Fruit fly (Drosophila melanogaster) whole organism, embryonic: ENCODE measurements around the gene CG14252.

ENCODE experiments used
- ATbp ChIP-seq: fragments of 200-800 bp; sonication (Bioruptor generic); optimal IDR thresholded peaks from 2 replicates; lab custom pipeline; 2017; ENCODE audit warnings: missing biosample characterization, mild to moderate bottlenecking, missing genetic modification characterization, missing genetic modification reagents
- Ada2b ChIP-seq: fragments of 200-800 bp; sonication (Bioruptor generic); IDR thresholded peaks from 2 replicates; pipeline ENCODE4 v1.3.6; 2022; ENCODE audit warnings: missing biosample characterization, missing genetic modification characterization
- Adf1 ChIP-seq: fragments of 200-800 bp; sonication (Bioruptor generic); IDR thresholded peaks from 2 replicates; pipeline ENCODE4 v1.3.6; 2022; ENCODE audit warnings: missing biosample characterization, missing genetic modification characterization
- Blimp-1 ChIP-seq: fragments of 200-800 bp; sonication (Bioruptor generic); optimal IDR thresholded peaks from 3 replicates; lab custom pipeline; 2018; ENCODE audit warnings: missing biosample characterization, missing genetic modification characterization, mild to moderate bottlenecking, moderate library complexity, missing genetic modification reagents
- BtbVII ChIP-seq: fragments of 200-800 bp; sonication (Bioruptor generic); optimal IDR thresholded peaks from 3 replicates; lab custom pipeline; 2017; ENCODE audit warnings: missing biosample characterization, mild to moderate bottlenecking, missing genetic modification characterization
- CG11456 ChIP-seq: fragments of 200-800 bp; sonication (Bioruptor generic); IDR thresholded peaks from 3 replicates; pipeline ENCODE4 v1.3.6; 2022; ENCODE audit warnings: missing biosample characterization, missing genetic modification characterization
- CG12391 ChIP-seq: fragments of 200-800 bp; sonication (Bioruptor generic); optimal IDR thresholded peaks from 3 replicates; lab custom pipeline; 2018; ENCODE audit warnings: missing biosample characterization, mild to moderate bottlenecking, missing genetic modification characterization, moderate library complexity
- CG13775 ChIP-seq: fragments of 200-800 bp; sonication (Bioruptor generic); optimal IDR thresholded peaks from 3 replicates; lab custom pipeline; 2017; ENCODE audit warnings: missing biosample characterization, mild to moderate bottlenecking, missing genetic modification characterization
- CG14860 ChIP-seq: fragments of 200-800 bp; sonication (Bioruptor generic); IDR thresholded peaks from 3 replicates; pipeline ENCODE4 v1.3.6; 2022; ENCODE audit warnings: missing biosample characterization, missing genetic modification characterization; ENCODE audit not compliant: partially characterized antibody
- CG15601 ChIP-seq: fragments of 200-800 bp; sonication (Bioruptor generic); optimal IDR thresholded peaks from 3 replicates; lab custom pipeline; 2019; ENCODE audit warnings: missing biosample characterization, mild to moderate bottlenecking, missing genetic modification characterization, moderate library complexity
- CG17361 ChIP-seq: fragments of 200-800 bp; sonication (Bioruptor generic); IDR thresholded peaks from 3 replicates; pipeline ENCODE4 v1.3.6; 2022; ENCODE audit warnings: missing biosample characterization, missing genetic modification characterization
- CG17912 ChIP-seq: fragments of 200-800 bp; sonication (Bioruptor generic); optimal IDR thresholded peaks from 2 replicates; lab custom pipeline; 2018; ENCODE audit warnings: missing biosample characterization, mild to moderate bottlenecking, missing genetic modification characterization
- CG18619 ChIP-seq: fragments of 200-800 bp; sonication (Bioruptor generic); optimal IDR thresholded peaks from 3 replicates; lab custom pipeline; 2017; ENCODE audit warnings: missing biosample characterization, mild to moderate bottlenecking, missing genetic modification characterization
- CG32767 ChIP-seq: fragments of 200-800 bp; sonication (Bioruptor generic); IDR thresholded peaks from 2 replicates; pipeline ENCODE4 v1.3.6; 2022; ENCODE audit warnings: missing biosample characterization, missing genetic modification characterization
- CG3281 ChIP-seq: fragments of 200-800 bp; sonication (Bioruptor generic); optimal IDR thresholded peaks from 3 replicates; lab custom pipeline; 2017; ENCODE audit warnings: missing biosample characterization, mild to moderate bottlenecking, missing genetic modification characterization
- CG3407 ChIP-seq: fragments of 200-800 bp; sonication (Bioruptor generic); optimal IDR thresholded peaks from 2 replicates; lab custom pipeline; 2018; ENCODE audit warnings: missing biosample characterization, mild to moderate bottlenecking, missing genetic modification characterization
- CG34376 ChIP-seq: fragments of 200-800 bp; sonication (Bioruptor generic); optimal IDR thresholded peaks from 2 replicates; lab custom pipeline; 2018; ENCODE audit warnings: missing biosample characterization, mild to moderate bottlenecking, missing genetic modification characterization
- CG4424 ChIP-seq: fragments of 200-800 bp; sonication (Bioruptor generic); optimal IDR thresholded peaks from 3 replicates; lab custom pipeline; 2016; ENCODE audit warnings: missing biosample characterization, missing genetic modification characterization
- CG4854 ChIP-seq: fragments of 200-800 bp; sonication (Bioruptor generic); optimal IDR thresholded peaks from 2 replicates; lab custom pipeline; 2016; ENCODE audit warnings: missing biosample characterization, missing genetic modification characterization, inconsistent platforms
- CG6254 ChIP-seq: fragments of 200-800 bp; sonication (Bioruptor generic); optimal IDR thresholded peaks from 3 replicates; lab custom pipeline; 2017; ENCODE audit warnings: mild to moderate bottlenecking, missing biosample characterization, missing genetic modification reagents, missing genetic modification characterization
- CG6791 ChIP-seq: fragments of 200-800 bp; sonication (Bioruptor generic); IDR thresholded peaks from 3 replicates; pipeline ENCODE4 v1.3.6; 2022; ENCODE audit warnings: missing biosample characterization, missing genetic modification characterization; ENCODE audit not compliant: partially characterized antibody
- CG7745 ChIP-seq: fragments of 200-800 bp; sonication (Bioruptor generic); optimal IDR thresholded peaks from 2 replicates; lab custom pipeline; 2018; ENCODE audit warnings: missing biosample characterization, mild to moderate bottlenecking, missing genetic modification characterization, moderate library complexity
- CG7839 ChIP-seq: fragments of 200-800 bp; sonication (Bioruptor generic); optimal IDR thresholded peaks from 3 replicates; lab custom pipeline; 2018; ENCODE audit warnings: missing biosample characterization, mild to moderate bottlenecking, missing genetic modification characterization, moderate library complexity
- CG9727 ChIP-seq: fragments of 200-800 bp; sonication (Bioruptor generic); optimal IDR thresholded peaks from 3 replicates; lab custom pipeline; 2017; ENCODE audit warnings: missing biosample characterization, mild to moderate bottlenecking, missing genetic modification characterization
- Dad ChIP-seq: fragments of 200-800 bp; sonication (Bioruptor generic); optimal IDR thresholded peaks from 3 replicates; lab custom pipeline; 2016; ENCODE audit warnings: missing biosample characterization, missing genetic modification characterization
- Dref ChIP-seq: fragments of 200-800 bp; sonication (Bioruptor generic); IDR thresholded peaks from 2 replicates; pipeline ENCODE4 v1.3.6; 2022; ENCODE audit warnings: missing biosample characterization, missing genetic modification characterization
- ERR ChIP-seq: fragments of 200-800 bp; sonication (Bioruptor generic); optimal IDR thresholded peaks from 2 replicates; lab custom pipeline; 2016; ENCODE audit warnings: missing biosample characterization, missing genetic modification characterization
- Hmx ChIP-seq: fragments of 200-800 bp; sonication (Bioruptor generic); optimal IDR thresholded peaks from 2 replicates; lab custom pipeline; 2016; ENCODE audit warnings: missing biosample characterization, missing genetic modification characterization
- Med ChIP-seq: fragments of 200-800 bp; sonication (Bioruptor generic); peaks from one replicate; lab custom pipeline; 2016; ENCODE audit warnings: missing biosample characterization, missing genetic modification characterization, mild to moderate bottlenecking, inconsistent platforms, moderate library complexity
- Meics ChIP-seq: fragments of 200-800 bp; sonication (Bioruptor generic); optimal IDR thresholded peaks from 2 replicates; lab custom pipeline; 2017; ENCODE audit warnings: missing biosample characterization, mild to moderate bottlenecking, missing genetic modification characterization
- NfI ChIP-seq: fragments of 200-800 bp; sonication (Bioruptor generic); optimal IDR thresholded peaks from 3 replicates; lab custom pipeline; 2018; ENCODE audit warnings: missing biosample characterization, mild to moderate bottlenecking, missing genetic modification characterization, moderate library complexity
- Pdp1 ChIP-seq, 2 experiments: fragments of 200-800 bp; sonication (Bioruptor generic); optimal IDR thresholded peaks; 3 replicates each; lab custom pipeline; 2016; ENCODE audit warnings: missing biosample characterization in 2 of 2, missing genetic modification characterization in 2 of 2, mild to moderate bottlenecking in 1 of 2, moderate library complexity in 1 of 2
- YL-1 ChIP-seq: fragments of 200-800 bp; sonication (Bioruptor generic); optimal IDR thresholded peaks from 3 replicates; lab custom pipeline; 2017; ENCODE audit warnings: missing biosample characterization, mild to moderate bottlenecking, missing genetic modification characterization
- ap ChIP-seq: fragments of 200-800 bp; sonication (Bioruptor generic); IDR thresholded peaks from 2 replicates; pipeline ENCODE4 v1.3.6; 2022; ENCODE audit warnings: missing biosample characterization, missing genetic modification characterization
- bcd ChIP-seq: fragments of 200-800 bp; sonication (Bioruptor generic); optimal IDR thresholded peaks from 2 replicates; lab custom pipeline; 2017; ENCODE audit warnings: missing biosample characterization, mild to moderate bottlenecking, missing genetic modification characterization
- cwo ChIP-seq: fragments of 200-800 bp; sonication (Bioruptor generic); optimal IDR thresholded peaks from 3 replicates; lab custom pipeline; 2017; ENCODE audit warnings: missing biosample characterization, missing genetic modification characterization, mild to moderate bottlenecking, moderate library complexity, missing genetic modification reagents
- ewg ChIP-seq: fragments of 200-800 bp; sonication (Bioruptor generic); optimal IDR thresholded peaks from 3 replicates; lab custom pipeline; 2017; ENCODE audit warnings: mild to moderate bottlenecking, missing biosample characterization, missing genetic modification reagents, missing genetic modification characterization
- fd64A ChIP-seq: fragments of 200-800 bp; sonication (Bioruptor generic); optimal IDR thresholded peaks from 3 replicates; lab custom pipeline; 2018; ENCODE audit warnings: missing biosample characterization, mild to moderate bottlenecking, missing genetic modification characterization
- gsb ChIP-seq: fragments of 200-800 bp; sonication (Bioruptor generic); IDR thresholded peaks from 2 replicates; pipeline ENCODE4 v1.3.6; 2022; ENCODE audit warnings: missing biosample characterization, missing genetic modification characterization
- maf-S ChIP-seq: fragments of 200-800 bp; sonication (Bioruptor generic); optimal IDR thresholded peaks from 2 replicates; lab custom pipeline; 2016; ENCODE audit warnings: missing biosample characterization, missing genetic modification characterization
- rib ChIP-seq: fragments of 200-800 bp; sonication (Bioruptor generic); IDR thresholded peaks from 2 replicates; pipeline ENCODE4 v1.3.6; 2022; ENCODE audit warnings: missing biosample characterization, missing genetic modification characterization
- run ChIP-seq: fragments of 200-800 bp; sonication (Bioruptor generic); optimal IDR thresholded peaks from 3 replicates; lab custom pipeline; 2018; ENCODE audit warnings: missing biosample characterization, mild to moderate bottlenecking, missing genetic modification characterization
- sens ChIP-seq: fragments of 200-800 bp; sonication (Bioruptor generic); peaks from one replicate; lab custom pipeline; 2016; ENCODE audit warnings: missing biosample characterization, missing genetic modification characterization
- sisA ChIP-seq: fragments of 200-800 bp; sonication (Bioruptor generic); IDR thresholded peaks from 2 replicates; pipeline ENCODE4 v1.3.6; 2022; ENCODE audit warnings: missing biosample characterization, missing genetic modification characterization
- slbo ChIP-seq: fragments of 200-800 bp; sonication (Bioruptor generic); IDR thresholded peaks from 2 replicates; pipeline ENCODE4 v1.3.6; 2022; ENCODE audit warnings: missing biosample characterization, missing genetic modification characterization
- ssp ChIP-seq: fragments of 200-800 bp; sonication (Bioruptor generic); IDR thresholded peaks from 2 replicates; pipeline ENCODE4 v1.3.6; 2022; ENCODE audit warnings: missing biosample characterization, missing genetic modification characterization
- tio ChIP-seq: fragments of 200-800 bp; sonication (Bioruptor generic); optimal IDR thresholded peaks from 2 replicates; lab custom pipeline; 2017; ENCODE audit warnings: missing biosample characterization, missing genetic modification characterization, inconsistent platforms
- twi ChIP-seq: fragments of 200-800 bp; optimal IDR thresholded peaks from 2 replicates; lab custom pipeline; 2019; ENCODE audit warnings: missing biosample characterization, mild to moderate bottlenecking, missing genetic modification characterization, moderate library complexity
- wor ChIP-seq: fragments of 200-800 bp; sonication (Bioruptor generic); IDR thresholded peaks from 2 replicates; pipeline ENCODE4 v1.3.6; 2022; ENCODE audit warnings: missing biosample characterization, missing genetic modification characterization
- zfh1 ChIP-seq: fragments of 200-800 bp; sonication (Bioruptor generic); IDR thresholded peaks from 3 replicates; pipeline ENCODE4 v1.3.6; 2022; ENCODE audit warnings: missing biosample characterization, missing genetic modification characterization

Gene CG14252

DNA sequence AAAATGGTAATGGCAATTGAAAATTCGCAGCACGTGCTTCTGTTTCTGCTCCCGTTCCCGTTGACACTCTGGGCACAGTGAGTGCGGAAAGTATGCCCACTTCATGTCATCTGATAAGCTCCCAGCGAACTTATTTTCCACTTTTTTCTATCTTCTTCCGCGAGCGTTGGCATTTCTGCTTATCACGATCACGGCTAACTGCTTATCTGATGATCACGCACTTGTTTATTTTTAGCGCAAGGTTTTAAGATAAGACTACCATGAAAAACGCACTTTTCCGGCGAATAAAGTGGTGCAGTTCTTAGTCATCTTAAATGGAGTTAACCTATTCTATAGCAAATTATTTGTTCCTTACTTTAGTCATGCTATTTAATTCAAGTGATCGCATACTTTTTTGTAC, 7.9 kb upstream of the CG14252 start (continued):
- TF ChIP-seq BtbVII (GFP tag; lab: Kevin White, UChicago) (peak; percentile 48), CG7839 (tag; lab: Kevin White, UChicago) (peak; percentile 65), Meics (GFP tag; lab: Kevin White, UChicago) (peak; percentile 60), NfI (GFP tag; lab: Kevin White, UChicago) (peak; percentile 39), CG13775 (GFP tag; lab: Kevin White, UChicago) (peak; percentile 29), CG3407 (GFP tag; lab: Kevin White, UChicago) (peak; percentile 1), tio (GFP tag; lab: Kevin White, UChicago) (peak; percentile 51), ssp (GFP tag; lab: Robert Waterston, UW) (0 out of 2 replicates have a peak, but pooled peaks have one; percentile 22), CG17912 (no peak), Blimp-1 (GFP tag; lab: Kevin White, UChicago) (peak; percentile 40), Dad (peak; percentile 56), ATbp (GFP tag; lab: Kevin White, UChicago) (peak; percentile 16), cwo (GFP tag; lab: Kevin White, UChicago) (peak; percentile 86), gsb (GFP tag; lab: Robert Waterston, UW) (peak; percentile 41; the same call in 1 of the 2 replicates), CG14860 (GFP tag; lab: Robert Waterston, UW) (no peak), CG17361 (peak; percentile 75), CG6791 (GFP tag; lab: Robert Waterston, UW) (no peak), CG11456 (GFP tag; lab: Robert Waterston, UW) (0 out of 3 replicates have a peak, but pooled peaks have one; percentile 49), ewg (peak; percentile 29), maf-S (no peak), zfh1 (GFP tag; lab: Robert Waterston, UW) (0 out of 3 replicates have a peak, but pooled peaks have one; percentile 31), sisA (GFP tag; lab: Robert Waterston, UW) (peak; percentile 27; the same call in 1 of the 2 replicates), Dref (no peak), bcd (GFP tag; lab: Kevin White, UChicago) (peak; percentile 19), CG34376 (GFP tag; lab: Kevin White, UChicago) (peak; percentile 6), sens (peak; percentile 83), CG18619 (GFP tag; lab: Kevin White, UChicago) (peak; percentile 7), Ada2b (GFP tag; lab: Robert Waterston, UW) (0 out of 2 replicates have a peak, but pooled peaks have one; percentile 4), CG4424 (GFP tag; lab: Kevin White, UChicago) (peak; percentile 36), YL-1 (GFP tag; lab: Kevin White, UChicago) (no peak), ap (GFP tag; lab: Robert Waterston, UW) (no peak), Adf1 (no peak), CG12391 (tag; lab: Kevin White, UChicago) (peak; percentile 31), Med (GFP tag; lab: Kevin White, UChicago) (peak; percentile 84), rib (GFP tag; lab: Robert Waterston, UW) (no peak), slbo (GFP tag; lab: Robert Waterston, UW) (peak; percentile 46), CG4854 (GFP tag; lab: Kevin White, UChicago) (peak; percentile 18), run (tag; lab: Kevin White, UChicago) (no peak), Hmx (GFP tag; lab: Kevin White, UChicago) (no peak), ERR (no peak), CG9727 (GFP tag; lab: Kevin White, UChicago) (peak; percentile 44), wor (GFP tag; lab: Robert Waterston, UW) (0 out of 2 replicates have a peak, but pooled peaks have one; percentile 22), CG6254 (GFP tag; lab: Kevin White, UChicago) (no peak), CG3281 (GFP tag; lab: Kevin White, UChicago) (peak; percentile 48), CG15601 (tag; lab: Kevin White, UChicago) (peak; percentile 16), CG32767 (no peak), CG7745 (tag; lab: Kevin White, UChicago) (no peak), twi (tag; lab: Kevin White, UChicago) (no peak), fd64A (GFP tag; lab: Kevin White, UChicago) (no peak), Pdp1 (GFP tag; optimal IDR thresholded peaks at IDR 0.05; lab: Kevin White, UChicago) (no peak)
